Worm (Caenorhabditis elegans) whole organism, L3 larva: ENCODE results near the gene hlh-11.

Experiments used
- jun-1 ChIP-seq: fragments of 150-350 bp; optimal IDR thresholded peaks from 2 replicates; lab custom pipeline; 2014; ENCODE audit warnings: missing biosample characterization, missing genetic modification reagents, missing genetic modification characterization
- nhr-11 ChIP-seq: fragments of 150-350 bp; optimal IDR thresholded peaks from 2 replicates; lab custom pipeline; 2014; ENCODE audit warnings: missing biosample characterization, missing genetic modification characterization
- nhr-237 ChIP-seq: fragments of 150-350 bp; optimal IDR thresholded peaks from 2 replicates; lab custom pipeline; 2014; ENCODE audit warnings: missing biosample characterization, missing genetic modification characterization
- nhr-28 ChIP-seq: fragments of 150-350 bp; optimal IDR thresholded peaks from 2 replicates; lab custom pipeline; 2014; ENCODE audit warnings: missing biosample characterization, missing genetic modification characterization
- nhr-77 ChIP-seq: fragments of 150-350 bp; optimal IDR thresholded peaks from 2 replicates; lab custom pipeline; 2014; ENCODE audit warnings: missing biosample characterization, missing genetic modification characterization
- sea-2 ChIP-seq: fragments of 150-350 bp; sonication (generic microtip); optimal IDR thresholded peaks from 4 replicates; lab custom pipeline; 2014; ENCODE audit warnings: missing biosample characterization, missing genetic modification reagents, missing genetic modification characterization
- unc-39 ChIP-seq: sonication (generic microtip); optimal IDR thresholded peaks from 4 replicates; lab custom pipeline; 2017; ENCODE audit warnings: missing biosample characterization, missing genetic modification characterization
- ztf-11 ChIP-seq: fragments of 150-350 bp; optimal IDR thresholded peaks from 2 replicates; lab custom pipeline; 2014; ENCODE audit warnings: missing biosample characterization, missing genetic modification characterization

DNA sequence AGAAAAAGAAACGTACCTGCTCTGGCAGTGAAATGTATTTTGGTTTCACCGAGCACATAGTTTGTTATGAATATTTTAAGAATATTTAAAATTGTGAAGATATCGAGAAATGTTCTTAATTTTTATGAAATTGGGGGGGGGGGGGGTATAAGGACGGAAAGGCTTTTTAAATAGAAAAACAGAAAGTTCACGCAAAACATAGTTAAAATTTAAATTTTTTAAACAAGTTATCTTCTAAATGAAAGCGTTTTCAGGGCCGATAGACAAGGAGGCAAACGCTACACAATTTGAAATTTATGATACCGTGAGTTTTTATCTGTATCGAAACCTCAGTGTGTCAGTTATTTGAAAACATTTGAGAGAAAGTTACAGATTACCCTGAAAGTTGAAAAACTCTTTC, 36.3 kb downstream of the hlh-11 start, which contains the start of gene C15H7.4:
- no peak for TF ChIP-seq unc-39
- TF ChIP-seq nhr-77: no peak
- TF ChIP-seq ztf-11 (tag; lab: Kevin White, UChicago): no peak
- TF ChIP-seq nhr-237 (tag; lab: Kevin White, UChicago): no peak
- TF ChIP-seq jun-1: no peak
- no peak for TF ChIP-seq nhr-28 (tag; lab: Kevin White, UChicago)
- TF ChIP-seq nhr-11 (tag; lab: Kevin White, UChicago): no peak
- TF ChIP-seq sea-2 (GFP tag; lab: Kevin White, UChicago): no peak
